Fruit fly (Drosophila melanogaster) whole organism, pupa: ENCODE results near the gene CG42693.

ENCODE experiments used
- CG10348 ChIP-seq: fragments of 200-800 bp; sonication (Bioruptor generic); IDR thresholded peaks from 2 replicates; pipeline ENCODE4 v1.3.6; 2022; ENCODE audit warnings: missing biosample characterization, missing genetic modification characterization
- CG12605 ChIP-seq: fragments of 200-800 bp; sonication (Bioruptor generic); IDR thresholded peaks from 2 replicates; pipeline ENCODE4 v1.3.6; 2022; ENCODE audit warnings: missing biosample characterization, missing genetic modification characterization
- CG13204 ChIP-seq: fragments of 200-800 bp; sonication (Bioruptor generic); optimal IDR thresholded peaks from 2 replicates; lab custom pipeline; 2018; ENCODE audit warnings: missing biosample characterization, mild to moderate bottlenecking, missing genetic modification characterization, moderate library complexity
- CG14655 ChIP-seq: fragments of 200-800 bp; sonication (Bioruptor generic); optimal IDR thresholded peaks from 3 replicates; lab custom pipeline; 2017; ENCODE audit warnings: mild to moderate bottlenecking, missing biosample characterization, missing genetic modification reagents, missing genetic modification characterization
- CG15710 ChIP-seq: fragments of 200-800 bp; sonication (Bioruptor generic); optimal IDR thresholded peaks from 2 replicates; lab custom pipeline; 2018; ENCODE audit warnings: missing biosample characterization, mild to moderate bottlenecking, missing genetic modification characterization, moderate library complexity
- CG17806 ChIP-seq: fragments of 200-800 bp; sonication (Bioruptor generic); optimal IDR thresholded peaks from 2 replicates; lab custom pipeline; 2018; ENCODE audit warnings: missing biosample characterization, mild to moderate bottlenecking, missing genetic modification characterization, moderate library complexity
- CG32121 ChIP-seq: fragments of 200-800 bp; sonication (Bioruptor generic); IDR thresholded peaks from 2 replicates; pipeline ENCODE4 v1.3.6; 2022; ENCODE audit warnings: missing biosample characterization, missing genetic modification characterization
- CG34367 ChIP-seq: fragments of 200-800 bp; sonication (Bioruptor generic); optimal IDR thresholded peaks from 2 replicates; lab custom pipeline; 2018; ENCODE audit warnings: missing biosample characterization, mild to moderate bottlenecking, missing genetic modification characterization
- CG4496 ChIP-seq: fragments of 200-800 bp; sonication (Bioruptor generic); IDR thresholded peaks from 3 replicates; pipeline ENCODE4 v1.3.6; 2022; ENCODE audit warnings: missing biosample characterization, missing genetic modification characterization
- CG8159 ChIP-seq: fragments of 200-800 bp; sonication (Bioruptor generic); optimal IDR thresholded peaks from 3 replicates; lab custom pipeline; 2018; ENCODE audit warnings: missing biosample characterization, mild to moderate bottlenecking, missing genetic modification characterization, moderate library complexity
- CG8301 ChIP-seq: fragments of 200-800 bp; sonication (Bioruptor generic); optimal IDR thresholded peaks from 2 replicates; lab custom pipeline; 2018; ENCODE audit warnings: missing biosample characterization, mild to moderate bottlenecking, missing genetic modification characterization
- CG9948 ChIP-seq: fragments of 200-800 bp; sonication (Bioruptor generic); optimal IDR thresholded peaks from 2 replicates; lab custom pipeline; 2018; ENCODE audit warnings: missing biosample characterization, mild to moderate bottlenecking, missing genetic modification characterization, moderate library complexity
- D1 ChIP-seq: fragments of 200-800 bp; sonication (Bioruptor generic); optimal IDR thresholded peaks from 2 replicates; lab custom pipeline; 2018; ENCODE audit warnings: missing biosample characterization, mild to moderate bottlenecking, missing genetic modification characterization, moderate library complexity
- EcR ChIP-seq: fragments of 200-800 bp; sonication (Bioruptor generic); optimal IDR thresholded peaks from 3 replicates; lab custom pipeline; 2019; ENCODE audit warnings: missing biosample characterization, missing genetic modification characterization, mild to moderate bottlenecking, moderate library complexity, missing genetic modification reagents
- Ets98B ChIP-seq: fragments of 200-800 bp; sonication (Bioruptor generic); IDR thresholded peaks from 2 replicates; pipeline ENCODE4 v1.3.6; 2022; ENCODE audit warnings: missing biosample characterization, missing genetic modification characterization
- Pif1A ChIP-seq: fragments of 200-800 bp; sonication (Bioruptor generic); optimal IDR thresholded peaks from 3 replicates; lab custom pipeline; 2016; ENCODE audit warnings: missing biosample characterization, missing genetic modification characterization
- Pif1B ChIP-seq: fragments of 200-800 bp; sonication (Bioruptor generic); optimal IDR thresholded peaks from 3 replicates; lab custom pipeline; 2016; ENCODE audit warnings: missing biosample characterization, missing genetic modification characterization
- Snoo ChIP-seq: fragments of 200-800 bp; sonication (Bioruptor generic); optimal IDR thresholded peaks from 3 replicates; lab custom pipeline; 2017; ENCODE audit warnings: missing biosample characterization, mild to moderate bottlenecking, missing genetic modification characterization, inconsistent platforms
- fd96Ca ChIP-seq: fragments of 200-800 bp; sonication (Bioruptor generic); IDR thresholded peaks from 3 replicates; pipeline ENCODE4 v1.3.6; 2022; ENCODE audit warnings: missing biosample characterization, missing genetic modification characterization
- gl ChIP-seq: fragments of 200-800 bp; sonication (Bioruptor generic); optimal IDR thresholded peaks from 2 replicates; lab custom pipeline; 2018; ENCODE audit warnings: missing biosample characterization, mild to moderate bottlenecking, missing genetic modification characterization
- rn ChIP-seq: fragments of 200-800 bp; sonication (Bioruptor generic); IDR thresholded peaks from 2 replicates; pipeline ENCODE4 v1.3.6; 2022; ENCODE audit warnings: missing biosample characterization, missing genetic modification characterization

The CG42693 gene

dm6 chr3R:31709142-31709541 lies 1.0 kb upstream of the CG42693 start:
- TF ChIP-seq CG34367: no peak
- TF ChIP-seq CG8301 (tag; lab: Kevin White, UChicago): peak; percentile 71
- TF ChIP-seq CG10348 (GFP tag; lab: Robert Waterston, UW): peak; percentile 60; the same call in 1 of the 2 replicates
- no peak for TF ChIP-seq D1 (tag; lab: Kevin White, UChicago)
- TF ChIP-seq rn (GFP tag; lab: Robert Waterston, UW): 0 out of 2 replicates have a peak, but pooled peaks have one; percentile 41
- TF ChIP-seq EcR (GFP tag; lab: Kevin White, UChicago): no peak
- TF ChIP-seq CG17806 (tag; lab: Kevin White, UChicago): no peak
- peak; percentile 72 for TF ChIP-seq CG14655 (GFP tag; lab: Kevin White, UChicago)
- peak; percentile 70 for TF ChIP-seq CG12605 (GFP tag; lab: Robert Waterston, UW)
- peak; percentile 87 for TF ChIP-seq Ets98B (GFP tag; lab: Robert Waterston, UW)
- TF ChIP-seq CG4496: peak; percentile 91
- TF ChIP-seq fd96Ca (GFP tag; lab: Robert Waterston, UW): peak; percentile 86
- TF ChIP-seq CG8159 (tag; lab: Kevin White, UChicago): no peak
- no peak for TF ChIP-seq gl (tag; lab: Kevin White, UChicago)
- TF ChIP-seq CG32121 (GFP tag; lab: Robert Waterston, UW): peak; percentile 86
- peak; percentile 2 for TF ChIP-seq CG13204
- peak; percentile 19 for TF ChIP-seq CG9948 (tag; lab: Kevin White, UChicago)
- peak; percentile 33 for TF ChIP-seq Pif1A (GFP tag; lab: Kevin White, UChicago)
- TF ChIP-seq Pif1B (GFP tag; lab: Kevin White, UChicago): peak; percentile 12
- no peak for TF ChIP-seq Snoo (tag; lab: Kevin White, UChicago)
- TF ChIP-seq CG15710 (tag; lab: Kevin White, UChicago): no peak

DNA sequence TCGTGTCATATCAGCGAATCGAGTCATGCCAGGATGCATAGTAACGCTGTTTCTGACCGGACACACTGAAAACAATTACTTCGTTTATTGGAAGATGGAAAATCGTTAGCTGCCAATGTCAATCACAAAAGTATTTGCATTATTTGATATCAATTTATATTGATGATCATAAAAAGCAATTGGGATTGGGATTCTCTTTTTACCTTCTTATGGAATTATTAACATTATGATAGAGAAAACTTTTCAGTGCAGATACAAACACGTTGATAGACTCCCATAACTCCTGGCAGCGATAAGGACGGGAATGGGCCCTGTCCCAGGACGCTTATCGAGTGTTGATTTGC lies 1.3 kb downstream of the CG42693 start:
- TF ChIP-seq rn (GFP tag; lab: Robert Waterston, UW) (no peak), CG9948 (tag; lab: Kevin White, UChicago) (peak; percentile 24), CG17806 (tag; lab: Kevin White, UChicago) (peak; percentile 35), CG12605 (GFP tag; lab: Robert Waterston, UW) (no peak), CG14655 (GFP tag; lab: Kevin White, UChicago) (peak; percentile 27), CG10348 (GFP tag; lab: Robert Waterston, UW) (no peak), CG8159 (tag; lab: Kevin White, UChicago) (peak; percentile 52), EcR (GFP tag; lab: Kevin White, UChicago) (no peak), Snoo (tag; lab: Kevin White, UChicago) (no peak), CG8301 (tag; lab: Kevin White, UChicago) (peak; percentile 32), CG32121 (GFP tag; lab: Robert Waterston, UW) (no peak), fd96Ca (GFP tag; lab: Robert Waterston, UW) (no peak), CG34367 (no peak), CG4496 (no peak), CG13204 (no peak), Ets98B (GFP tag; lab: Robert Waterston, UW) (no peak), Pif1B (GFP tag; lab: Kevin White, UChicago) (no peak), gl (tag; lab: Kevin White, UChicago) (no peak), CG15710 (tag; lab: Kevin White, UChicago) (no peak), Pif1A (GFP tag; lab: Kevin White, UChicago) (no peak), D1 (tag; lab: Kevin White, UChicago) (no peak)
- TF ChIP-seq, all 21 proteins: peak for 5

- TF ChIP-seq CG9948 (tag; lab: Kevin White, UChicago) (peak; percentile 77), CG10348 (GFP tag; lab: Robert Waterston, UW) (no peak), CG4496 (peak; percentile 87), CG32121 (GFP tag; lab: Robert Waterston, UW) (peak; percentile 42; the same call in 1 of the 2 replicates), CG12605 (GFP tag; lab: Robert Waterston, UW) (peak; percentile 82), CG8301 (tag; lab: Kevin White, UChicago) (peak; percentile 86), Pif1A (GFP tag; lab: Kevin White, UChicago) (peak; percentile 67), Pif1B (GFP tag; lab: Kevin White, UChicago) (peak; percentile 58), rn (GFP tag; lab: Robert Waterston, UW) (peak; percentile 40; the same call in 1 of the 2 replicates), gl (tag; lab: Kevin White, UChicago) (peak; percentile 15), EcR (GFP tag; lab: Kevin White, UChicago) (peak; percentile 85), CG13204 (no peak), Snoo (tag; lab: Kevin White, UChicago) (no peak), CG15710 (tag; lab: Kevin White, UChicago) (peak; percentile 33), CG8159 (tag; lab: Kevin White, UChicago) (peak; percentile 51), CG34367 (peak; percentile 48), CG17806 (tag; lab: Kevin White, UChicago) (peak; percentile 62), Ets98B (GFP tag; lab: Robert Waterston, UW) (peak; percentile 73), D1 (tag; lab: Kevin White, UChicago) (no peak), fd96Ca (GFP tag; lab: Robert Waterston, UW) (peak; percentile 85), CG14655 (GFP tag; lab: Kevin White, UChicago) (peak; percentile 93)
Measured at dm6 chr3R:31706142-31706894, 1.8 kb downstream of the CG42693 start.

DNA sequence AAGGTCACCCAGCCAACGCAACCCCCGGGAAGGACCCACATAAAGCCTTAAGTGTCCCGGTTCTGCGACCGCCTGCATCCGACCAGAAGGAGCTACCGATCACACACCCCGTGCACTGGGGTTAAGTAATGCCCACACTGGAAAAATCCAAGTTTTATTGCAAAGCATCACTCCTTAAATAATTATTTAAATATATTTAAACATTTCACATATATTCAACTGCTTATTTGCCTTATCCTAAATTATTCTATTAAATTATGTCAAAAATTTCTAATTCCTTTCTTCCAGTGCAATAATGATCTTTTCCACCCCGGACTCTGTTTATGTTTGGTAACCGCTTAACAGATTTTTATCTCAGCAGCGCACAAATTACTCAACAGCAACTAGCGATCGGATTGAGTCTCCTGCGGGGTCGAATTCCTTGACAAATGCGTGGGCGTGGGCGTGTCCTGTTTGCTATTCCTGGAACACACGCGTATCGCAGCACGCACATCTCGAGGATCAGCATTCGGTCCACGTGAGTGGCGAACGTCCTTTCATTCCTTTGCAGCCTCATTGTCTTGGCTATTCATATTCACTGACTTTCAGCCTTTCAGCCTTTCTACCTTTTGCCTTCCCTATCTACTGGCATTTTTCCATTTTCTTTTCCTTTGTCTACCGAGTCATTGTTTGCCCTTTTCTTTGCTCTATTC lies 3.5 kb downstream of the CG42693 start:
- no peak for TF ChIP-seq CG10348 (GFP tag; lab: Robert Waterston, UW)
- peak; percentile 8 for TF ChIP-seq CG9948 (tag; lab: Kevin White, UChicago)
- TF ChIP-seq Pif1A (GFP tag; lab: Kevin White, UChicago): no peak
- TF ChIP-seq Snoo (tag; lab: Kevin White, UChicago): no peak
- TF ChIP-seq D1 (tag; lab: Kevin White, UChicago): no peak
- TF ChIP-seq rn (GFP tag; lab: Robert Waterston, UW): no peak
- peak; percentile 12 for TF ChIP-seq CG17806 (tag; lab: Kevin White, UChicago)
- no peak for TF ChIP-seq CG32121 (GFP tag; lab: Robert Waterston, UW)
- TF ChIP-seq CG14655 (GFP tag; lab: Kevin White, UChicago): peak; percentile 26
- TF ChIP-seq CG8159 (tag; lab: Kevin White, UChicago): peak; percentile 1
- no peak for TF ChIP-seq EcR (GFP tag; lab: Kevin White, UChicago)
- no peak for TF ChIP-seq CG15710 (tag; lab: Kevin White, UChicago)
- TF ChIP-seq, all 21 proteins: peak for 4
